Fruit fly (Drosophila melanogaster): ENCODE measurements around the gene cDIP.
A peak's percentile ranks its signal among the peaks of the same experiment; 100 is the strongest.

Gene cDIP

DNA sequence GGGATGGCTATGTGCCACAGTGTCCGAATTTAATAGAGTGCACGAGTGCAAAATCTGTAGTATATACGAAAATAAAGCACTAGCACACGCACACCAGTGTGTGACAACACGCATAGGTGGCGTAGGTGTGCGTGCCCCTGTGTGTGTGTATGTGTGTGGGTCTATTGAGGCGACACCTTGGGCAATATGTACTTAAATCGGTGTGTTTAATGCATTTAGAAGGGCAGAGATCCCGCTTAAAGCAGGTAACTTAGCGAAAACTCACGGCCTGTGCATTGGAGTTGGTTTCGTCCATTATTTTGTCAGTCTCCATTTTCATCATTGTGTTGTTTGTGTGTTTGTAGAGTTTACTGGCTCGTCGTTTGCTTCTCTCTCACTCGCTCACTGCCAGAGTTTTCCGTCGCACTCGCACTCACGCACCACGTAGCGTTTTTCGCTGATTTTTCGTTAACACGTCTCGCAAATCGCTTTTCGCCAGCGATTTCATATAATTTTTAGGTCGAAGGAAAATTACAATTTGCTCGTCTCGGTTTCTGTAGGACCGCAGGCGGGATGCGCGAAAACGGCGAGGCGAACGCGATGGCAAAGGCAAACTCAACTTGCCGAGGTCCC is 34.1 kb downstream of the cDIP start:
- TF ChIP-seq chinmo (GFP tag; IDR thresholded peaks at IDR 0.05; ENCODE audit: partially characterized antibody) (0 out of 4 replicates have a peak, but pooled peaks have one; percentile 34), nom (GFP tag; optimal IDR thresholded peaks at IDR 0.05) (peak; percentile 19), CG1602 (GFP tag; optimal IDR thresholded peaks at IDR 0.05) (no peak), cg (GFP tag; optimal IDR thresholded peaks at IDR 0.05) (peak; percentile 97), CTCF (GFP tag; optimal IDR thresholded peaks at IDR 0.05) (peak; percentile 73), chm (GFP tag; IDR thresholded peaks at IDR 0.05) (0 out of 2 replicates have a peak, but pooled peaks have one; percentile 34), CG11085 (GFP tag; IDR thresholded peaks at IDR 0.05) (no peak), CG18011 (GFP tag; optimal IDR thresholded peaks at IDR 0.05) (no peak), CG4617 (GFP tag; optimal IDR thresholded peaks at IDR 0.05; ENCODE audit: borderline replicate concordance) (peak; percentile 68), cwo (GFP tag; optimal IDR thresholded peaks at IDR 0.05) (no peak), Eip74EF (GFP tag; optimal IDR thresholded peaks at IDR 0.05) (peak in 1 of 2 experiments; percentile 3), lola (GFP tag; optimal IDR thresholded peaks at IDR 0.05) (no peak), Trl (optimal IDR thresholded peaks at IDR 0.05) (no peak), Trl (GFP tag; optimal IDR thresholded peaks at IDR 0.05) (no peak), peb (GFP tag; IDR thresholded peaks at IDR 0.05) (no peak), MESR4 (GFP tag; optimal IDR thresholded peaks at IDR 0.05) (peak; percentile 40), Oaz (GFP tag; IDR thresholded peaks at IDR 0.05) (no peak), CG32772 (GFP tag; IDR thresholded peaks at IDR 0.05) (no peak), CG8478 (optimal IDR thresholded peaks at IDR 0.05) (peak; percentile 92), CG7786 (GFP tag; optimal IDR thresholded peaks at IDR 0.05) (no peak), sr (GFP tag; IDR thresholded peaks at IDR 0.05) (0 out of 3 replicates have a peak, but pooled peaks have one; percentile 26), row (GFP tag; IDR thresholded peaks at IDR 0.05) (no peak), Ets65A (GFP tag) (no peak), CG1832 (GFP tag; optimal IDR thresholded peaks at IDR 0.05) (peak; percentile 72), hbn (GFP tag; IDR thresholded peaks at IDR 0.05; ENCODE audit: partially characterized antibody) (no peak), Pdp1 (GFP tag; optimal IDR thresholded peaks at IDR 0.05) (no peak), D (optimal IDR thresholded peaks at IDR 0.05) (no peak), D (GFP tag; optimal IDR thresholded peaks at IDR 0.05) (no peak), sens (GFP tag) (peak; percentile 35), NFAT (GFP tag; IDR thresholded peaks at IDR 0.05) (peak; percentile 18; the same call in 1 of the 2 replicates), CG4328 (GFP tag; optimal IDR thresholded peaks at IDR 0.05) (no peak), trh (GFP tag; optimal IDR thresholded peaks at IDR 0.05) (no peak), NC2α (GFP tag; optimal IDR thresholded peaks at IDR 0.05) (no peak), YL-1 (GFP tag; optimal IDR thresholded peaks at IDR 0.05) (peak; percentile 16), h (optimal IDR thresholded peaks at IDR 0.05) (no peak), gsb (GFP tag; IDR thresholded peaks at IDR 0.05) (no peak), Nf-YA (GFP tag; IDR thresholded peaks at IDR 0.05) (0 out of 2 replicates have a peak, but pooled peaks have one; percentile 6)

DNA sequence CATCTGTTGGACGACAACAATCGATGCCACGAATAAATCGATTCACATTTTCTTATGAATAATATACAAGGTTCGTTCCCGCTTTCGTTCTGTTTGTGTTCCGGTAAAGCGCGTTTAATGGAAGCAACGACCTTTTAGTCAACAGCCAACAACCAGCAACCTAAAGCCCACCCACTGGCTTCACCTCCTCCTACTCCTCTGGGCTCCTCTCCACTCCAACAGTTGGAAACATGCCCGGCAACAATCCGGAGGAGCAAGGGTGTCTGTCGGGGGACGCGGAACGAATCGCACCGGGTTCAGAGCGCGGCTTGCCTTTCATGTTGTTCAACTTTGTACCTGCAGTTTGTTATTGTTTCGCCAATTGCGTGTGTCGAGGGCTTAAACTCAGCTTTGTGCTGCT is 36.7 kb downstream of the cDIP start:
- TF ChIP-seq CG17802 (tag; optimal IDR thresholded peaks at IDR 0.05), result no peak
- peak; percentile 35 for TF ChIP-seq gsb-n (tag; optimal IDR thresholded peaks at IDR 0.05)
- TF ChIP-seq chm (GFP tag; IDR thresholded peaks at IDR 0.05), result no peak
- peak; percentile 58 for TF ChIP-seq crol (GFP tag; IDR thresholded peaks at IDR 0.05)
- 0 out of 4 replicates have a peak, but pooled peaks have one; percentile 58 for TF ChIP-seq chinmo (GFP tag; IDR thresholded peaks at IDR 0.05; ENCODE audit: partially characterized antibody)

DNA sequence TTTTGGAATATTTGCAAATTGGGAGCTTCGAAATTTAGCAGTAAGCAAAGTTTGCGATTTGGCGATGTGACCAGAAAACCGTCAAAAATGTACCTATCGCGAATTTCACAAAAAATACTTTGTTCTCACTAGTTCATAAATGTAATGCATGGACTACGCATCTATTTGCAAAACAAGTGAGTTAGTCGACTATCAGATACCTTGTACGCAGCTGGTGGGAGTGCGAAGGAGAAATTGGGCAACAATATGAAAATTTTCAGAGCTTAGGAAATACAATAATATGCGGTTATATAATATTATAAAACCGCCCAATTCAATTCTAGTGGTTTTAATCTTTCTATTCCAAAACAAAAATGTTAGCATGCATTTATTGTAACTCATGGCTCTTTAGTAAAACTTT is 42.1 kb downstream of the cDIP start, which contains the start of gene Bdbt:
Bdbt (minus strand) TSS at position 73 of the 400 bp plus-strand sequence.
- no peak for TF ChIP-seq CG17612 (GFP tag; IDR thresholded peaks at IDR 0.05)
- peak; percentile 59; the same call in 1 of the 2 replicates for TF ChIP-seq sob (GFP tag; IDR thresholded peaks at IDR 0.05)
- no peak for TF ChIP-seq Poxn (GFP tag; IDR thresholded peaks at IDR 0.05)
- TF ChIP-seq ci (GFP tag; IDR thresholded peaks at IDR 0.05), result no peak
- no peak; the same call in 1 of the 2 replicates for TF ChIP-seq CG10366 (GFP tag; IDR thresholded peaks at IDR 0.05)
- no peak for TF ChIP-seq nau (GFP tag; optimal IDR thresholded peaks at IDR 0.05)
- no peak for TF ChIP-seq CG1529 (GFP tag; optimal IDR thresholded peaks at IDR 0.05)
- TF ChIP-seq pzg (GFP tag; optimal IDR thresholded peaks at IDR 0.05), result peak; percentile 83
- 0 out of 3 replicates have a peak, but pooled peaks have one; percentile 55 for TF ChIP-seq Dbx (GFP tag; IDR thresholded peaks at IDR 0.05)
- no peak for TF ChIP-seq tx (GFP tag; optimal IDR thresholded peaks at IDR 0.05)
- 0 out of 2 replicates have a peak, but pooled peaks have one; percentile 22 for TF ChIP-seq hbn (GFP tag; IDR thresholded peaks at IDR 0.05; ENCODE audit: partially characterized antibody)
- TF ChIP-seq inv (GFP tag; IDR thresholded peaks at IDR 0.05; ENCODE audit: partially characterized antibody), result peak; percentile 77

All from whole organism, embryonic.